Fruit fly (Drosophila melanogaster): ENCODE measurements around the gene CG44385.

The CG44385 gene

DNA sequence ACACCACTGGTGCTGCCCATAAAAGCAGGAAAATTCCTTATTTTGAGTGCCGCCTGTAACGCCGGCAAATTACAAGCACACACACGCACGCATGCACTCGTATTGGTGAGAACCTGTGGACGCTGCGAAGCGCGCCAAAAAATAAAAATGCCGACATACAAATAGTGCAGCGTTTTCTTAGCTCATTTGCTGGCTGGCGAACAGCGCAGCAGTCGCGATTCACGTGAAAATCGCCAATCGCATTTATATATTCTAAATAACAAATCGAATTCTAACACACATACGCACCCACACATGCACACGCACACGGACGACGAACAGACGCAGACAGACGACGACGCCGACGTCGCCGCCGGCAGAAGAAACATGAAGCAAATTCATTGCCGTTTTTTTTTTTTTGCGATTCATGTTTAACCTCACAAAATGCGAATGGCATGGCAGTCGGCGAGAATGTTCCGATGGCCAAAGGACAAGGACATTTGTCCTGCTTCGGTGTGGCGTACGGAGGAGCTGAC, 15.4 kb upstream of the CG44385 start:
- no peak for TF ChIP-seq Dll (optimal IDR thresholded peaks at IDR 0.05)
- no peak for TF ChIP-seq EcR (GFP tag; optimal IDR thresholded peaks at IDR 0.05)
- TF ChIP-seq psq (optimal IDR thresholded peaks at IDR 0.05): no peak
- no peak for TF ChIP-seq usp (GFP tag; optimal IDR thresholded peaks at IDR 0.05)
- TF ChIP-seq CG8478 (optimal IDR thresholded peaks at IDR 0.05): no peak
- no peak for TF ChIP-seq pan (optimal IDR thresholded peaks at IDR 0.05)

DNA sequence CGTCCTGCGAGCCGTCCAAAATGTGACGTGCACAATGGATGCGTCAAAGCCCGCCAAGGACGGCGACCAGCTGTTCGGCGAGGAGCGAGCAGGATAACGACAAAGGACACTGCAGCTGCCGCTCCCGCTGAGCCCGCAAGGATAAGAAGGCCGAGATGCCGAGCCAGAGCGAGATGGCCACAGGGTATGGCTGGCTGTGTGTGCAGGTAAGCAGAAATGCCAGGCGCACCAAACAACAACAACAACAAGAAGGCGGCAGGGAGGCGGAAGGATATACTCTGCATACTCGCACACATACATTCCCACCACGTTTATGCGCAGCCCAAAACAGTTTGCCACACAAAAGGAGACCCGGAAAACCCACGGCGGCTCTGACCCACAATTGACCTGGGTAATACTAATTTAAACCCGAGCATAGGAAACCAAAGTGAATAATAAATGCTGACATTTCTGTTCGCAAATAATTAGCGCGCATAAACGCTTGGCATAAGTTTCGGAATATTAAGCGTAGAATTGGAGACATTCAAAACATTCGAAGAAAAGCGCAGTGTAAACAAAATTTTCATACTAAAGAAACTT, 14.5 kb upstream of the CG44385 start:
- TF ChIP-seq CG8478 (optimal IDR thresholded peaks at IDR 0.05): no peak
- no peak for TF ChIP-seq usp (GFP tag; optimal IDR thresholded peaks at IDR 0.05)
- no peak for TF ChIP-seq psq (optimal IDR thresholded peaks at IDR 0.05)

DNA sequence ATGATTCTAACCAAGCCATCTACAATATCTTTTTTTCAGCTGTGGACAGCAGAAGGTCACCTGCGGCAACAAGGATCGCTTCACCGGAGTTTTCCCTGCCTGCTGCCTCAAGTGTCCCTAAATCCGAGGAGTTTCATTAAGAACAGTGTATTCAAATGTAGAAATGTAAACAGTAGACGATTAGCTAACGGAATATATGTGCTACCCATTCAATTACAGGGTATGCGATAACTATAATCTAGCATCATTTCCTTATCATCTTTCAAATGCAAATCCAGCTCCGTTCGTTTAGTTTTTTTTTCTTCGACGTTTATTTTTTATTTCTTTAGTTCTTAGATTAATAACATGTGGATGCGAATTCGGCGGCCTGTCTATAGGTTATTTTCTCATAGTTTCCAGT, 12.4 kb upstream of the CG44385 start:
- no peak for TF ChIP-seq psq (optimal IDR thresholded peaks at IDR 0.05)
- TF ChIP-seq Dll (optimal IDR thresholded peaks at IDR 0.05): no peak
- TF ChIP-seq CG8478 (optimal IDR thresholded peaks at IDR 0.05): no peak
- TF ChIP-seq pan (optimal IDR thresholded peaks at IDR 0.05): no peak
- no peak for TF ChIP-seq usp (GFP tag; optimal IDR thresholded peaks at IDR 0.05)
- TF ChIP-seq EcR (GFP tag; optimal IDR thresholded peaks at IDR 0.05): no peak

DNA sequence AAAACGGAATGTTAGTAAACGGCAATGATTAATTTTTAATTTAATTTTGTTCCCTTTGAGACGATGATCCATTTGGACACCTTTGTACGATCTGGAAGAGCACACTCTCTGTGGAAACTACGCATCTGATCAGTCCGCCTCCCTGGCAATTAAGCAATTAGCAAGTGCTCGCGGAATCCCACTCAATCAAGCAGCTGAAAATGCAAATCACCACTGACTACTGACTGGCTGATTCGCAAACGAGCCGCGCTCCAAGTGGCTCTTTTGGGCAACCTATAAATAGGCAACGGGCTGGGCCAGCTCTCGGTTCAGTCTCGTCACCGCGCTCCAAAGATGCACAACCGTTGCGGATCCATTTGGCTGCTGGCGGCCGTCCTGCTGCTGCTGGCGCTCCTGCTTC, 11.6 kb upstream of the CG44385 start, which contains the start of gene CG15201:
TSS of gene CG15201 (plus strand) at position 301 of the 400 bp plus-strand sequence.
- TF ChIP-seq EcR (GFP tag; optimal IDR thresholded peaks at IDR 0.05) (no peak), Dll (optimal IDR thresholded peaks at IDR 0.05) (no peak), psq (optimal IDR thresholded peaks at IDR 0.05) (no peak), usp (GFP tag; optimal IDR thresholded peaks at IDR 0.05) (no peak), CG8478 (optimal IDR thresholded peaks at IDR 0.05) (no peak), pan (optimal IDR thresholded peaks at IDR 0.05) (no peak)

DNA sequence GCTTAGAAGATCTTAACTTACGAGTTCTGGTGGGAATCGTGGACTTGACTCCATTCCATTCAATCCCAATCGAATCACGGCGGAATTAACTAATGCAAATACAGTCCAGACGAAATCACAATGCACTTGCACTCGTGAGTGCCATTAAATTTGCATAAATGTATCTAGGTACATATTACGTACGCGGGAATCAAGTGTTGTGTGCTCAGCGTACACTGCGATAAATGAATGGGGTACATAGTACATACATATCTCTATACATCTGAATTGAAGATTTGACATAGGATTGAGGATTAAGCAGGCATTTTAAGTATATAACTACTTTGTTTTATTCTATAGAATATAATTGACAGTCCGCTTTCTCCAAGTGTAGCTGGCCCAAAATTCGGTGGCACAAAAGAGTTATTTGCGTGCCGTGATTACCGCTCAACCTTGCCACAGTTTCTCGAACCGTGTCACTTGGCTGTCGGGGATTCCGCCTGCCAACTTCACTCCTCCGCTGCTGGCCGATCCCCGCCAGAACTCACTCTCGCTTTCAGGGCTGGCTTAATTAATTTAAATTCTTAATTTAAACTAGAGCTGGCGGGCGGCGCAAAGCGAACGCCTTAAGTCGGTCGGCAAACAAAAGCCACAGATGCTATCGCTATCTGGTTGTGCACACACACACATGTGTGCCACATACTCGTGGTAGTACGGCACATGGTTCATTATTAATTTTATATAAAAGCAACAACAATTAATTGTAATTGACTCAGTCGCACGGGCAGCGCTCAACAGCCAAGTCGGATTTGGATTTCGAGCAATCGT, 9.8 kb upstream of the CG44385 start, which contains the start of the genes CG15199 and CG15202:
TSS of gene CG15199 (minus strand) at position 51 of the 807 bp plus-strand sequence.
TSS of gene CG15202 (plus strand) at position 757 of the 807 bp plus-strand sequence.
- TF ChIP-seq EcR (GFP tag; optimal IDR thresholded peaks at IDR 0.05) (no peak), Dll (optimal IDR thresholded peaks at IDR 0.05) (no peak), psq (optimal IDR thresholded peaks at IDR 0.05) (no peak), usp (GFP tag; optimal IDR thresholded peaks at IDR 0.05) (no peak), pan (optimal IDR thresholded peaks at IDR 0.05) (no peak)

DNA sequence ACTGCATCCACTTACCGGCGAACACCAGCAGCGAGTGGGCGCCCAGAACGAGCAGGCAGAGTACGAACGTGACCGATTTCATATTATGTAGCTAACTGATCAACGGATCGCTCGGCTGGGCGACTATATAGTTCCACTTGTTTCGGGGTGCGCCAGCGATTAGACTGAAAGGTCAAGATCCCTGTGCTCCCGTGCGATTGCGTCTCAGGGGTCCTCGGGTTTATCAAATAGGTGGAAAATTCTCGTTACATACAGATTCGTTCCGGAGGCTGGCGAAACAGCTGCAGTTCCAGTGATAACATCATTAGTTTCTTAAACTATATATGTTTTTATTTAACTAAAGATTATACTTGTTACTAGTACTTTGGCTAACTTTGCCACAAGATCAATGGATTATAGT, 8.0 kb upstream of the CG44385 start, which contains the start of gene ssp7:
TSS of gene ssp7 (minus strand) at position 101 of the 400 bp plus-strand sequence.
- no peak for TF ChIP-seq usp (GFP tag; optimal IDR thresholded peaks at IDR 0.05)
- TF ChIP-seq psq (optimal IDR thresholded peaks at IDR 0.05): no peak
- no peak for TF ChIP-seq pan (optimal IDR thresholded peaks at IDR 0.05)
- no peak for TF ChIP-seq Dll (optimal IDR thresholded peaks at IDR 0.05)
- no peak for TF ChIP-seq EcR (GFP tag; optimal IDR thresholded peaks at IDR 0.05)
- no peak for TF ChIP-seq CG8478 (optimal IDR thresholded peaks at IDR 0.05)

DNA sequence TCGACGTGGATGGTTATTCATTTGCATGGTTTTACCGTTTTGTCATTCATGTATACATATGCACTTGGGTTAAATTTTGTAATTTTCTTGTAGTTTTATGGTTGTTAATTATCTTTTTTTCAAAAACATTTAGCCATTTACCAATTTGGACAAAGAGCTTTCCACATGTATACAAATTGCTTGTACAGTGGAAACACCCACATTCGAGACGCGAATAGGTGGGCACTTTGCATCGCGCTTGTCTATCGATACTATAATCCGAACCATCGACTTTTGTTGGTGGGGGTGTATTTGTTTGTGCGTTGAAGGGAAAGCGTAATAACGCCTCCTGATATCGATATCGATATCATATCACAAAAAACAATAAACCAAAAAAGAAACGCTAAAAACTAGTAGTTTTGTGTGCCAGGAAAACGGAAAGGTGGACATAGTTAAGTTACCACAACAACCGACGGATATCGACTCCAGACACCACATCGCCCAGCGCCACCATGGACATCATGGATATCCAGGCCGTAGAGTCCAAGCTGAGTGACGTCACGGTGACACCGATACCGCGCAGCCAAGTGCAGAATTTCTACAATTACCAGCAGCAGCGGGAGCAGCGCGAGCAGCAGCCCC, 5.5 kb upstream of the CG44385 start, which contains the start of gene CDK2AP1:
TSS of gene CDK2AP1 (plus strand) at position 294 of the 621 bp plus-strand sequence.
- TF ChIP-seq usp (GFP tag; optimal IDR thresholded peaks at IDR 0.05): no peak
- no peak for TF ChIP-seq EcR (GFP tag; optimal IDR thresholded peaks at IDR 0.05)
- TF ChIP-seq Dll (optimal IDR thresholded peaks at IDR 0.05): no peak
- no peak for TF ChIP-seq pan (optimal IDR thresholded peaks at IDR 0.05)
- no peak for TF ChIP-seq CG8478 (optimal IDR thresholded peaks at IDR 0.05)
- TF ChIP-seq psq (optimal IDR thresholded peaks at IDR 0.05): no peak

DNA sequence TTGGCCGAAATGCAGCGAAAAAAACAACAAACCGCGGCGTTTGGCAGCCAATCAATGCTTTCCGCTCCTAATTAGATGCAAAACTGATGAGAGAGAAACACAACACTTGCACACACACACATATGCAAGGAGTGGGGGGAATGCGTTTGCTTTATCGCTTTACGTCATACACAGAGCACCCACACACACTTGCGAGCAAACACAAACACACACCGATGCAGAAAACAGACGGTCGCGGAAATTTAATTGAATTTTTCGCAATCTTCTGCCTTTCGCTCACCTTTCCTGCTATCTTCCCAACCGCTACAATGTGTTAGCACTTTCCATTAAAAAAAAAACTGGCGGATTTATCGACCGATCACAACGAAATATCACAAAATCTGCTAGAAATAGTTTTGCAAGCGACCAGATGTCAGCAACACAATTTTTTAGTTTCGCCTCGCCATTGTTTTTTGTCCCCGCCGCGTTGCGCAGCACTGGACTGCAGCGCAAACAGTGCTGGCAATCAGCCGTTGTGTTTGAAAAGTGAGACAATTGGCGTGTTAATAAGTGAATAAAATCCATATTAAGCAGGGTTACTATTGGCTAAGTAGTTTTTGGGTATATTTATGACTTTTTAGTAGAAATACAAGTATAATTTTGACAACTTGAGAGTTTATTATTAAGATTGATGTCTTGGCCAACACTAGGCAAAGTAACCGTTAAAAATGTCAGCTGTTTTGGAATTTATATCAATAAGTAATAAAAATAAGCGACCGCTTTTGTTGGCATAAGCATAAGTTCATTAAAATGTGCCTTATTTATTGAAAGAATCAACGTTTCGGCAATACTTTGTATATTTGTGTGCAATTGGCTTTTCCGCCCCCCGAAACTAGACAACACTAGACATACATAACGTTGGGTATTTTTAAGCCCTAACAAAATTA, 4.6 kb upstream of the CG44385 start, which contains the start of gene Klp10A:
TSS of gene Klp10A (minus strand) at position 532 of the 926 bp plus-strand sequence.
- TF ChIP-seq pan (optimal IDR thresholded peaks at IDR 0.05): no peak
- TF ChIP-seq Dll (optimal IDR thresholded peaks at IDR 0.05): no peak
- no peak for TF ChIP-seq CG8478 (optimal IDR thresholded peaks at IDR 0.05)
- TF ChIP-seq EcR (GFP tag; optimal IDR thresholded peaks at IDR 0.05): no peak

DNA sequence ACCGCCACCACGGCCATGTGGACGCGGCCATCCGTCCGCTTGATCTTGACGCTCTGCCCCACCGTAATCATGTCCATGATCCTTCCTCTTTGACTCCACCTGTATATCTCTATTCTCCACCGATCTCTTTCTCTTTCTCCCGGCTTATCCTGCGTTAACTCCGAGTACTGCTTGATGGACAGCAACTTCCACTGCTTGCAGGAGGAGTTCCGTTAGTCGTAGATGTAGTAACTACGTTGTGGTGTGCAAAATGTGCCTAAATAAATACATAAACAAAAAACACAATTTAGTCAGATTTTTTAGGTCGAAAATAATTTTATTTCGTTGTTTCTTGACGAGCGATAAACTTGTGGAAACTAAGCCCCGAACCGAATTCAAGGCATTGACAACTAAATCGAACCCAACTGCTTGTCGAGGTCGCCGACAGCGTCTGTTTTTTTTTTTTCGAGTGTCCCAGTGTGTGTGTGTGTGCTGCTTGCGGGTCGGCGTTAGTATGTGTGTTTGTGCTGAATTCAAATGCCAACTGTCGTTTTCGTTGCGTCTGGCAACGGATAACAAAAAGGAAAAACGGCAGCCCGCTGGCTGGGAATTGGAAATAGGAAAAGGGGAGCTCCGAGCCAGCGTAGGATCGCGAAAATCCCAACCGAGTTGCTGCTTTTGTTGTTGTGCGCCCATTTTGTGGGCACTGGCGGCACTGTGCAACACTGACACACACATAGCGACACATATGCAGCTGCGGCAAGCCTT, 3.8 kb upstream of the CG44385 start:
- TF ChIP-seq CG8478 (optimal IDR thresholded peaks at IDR 0.05): no peak
- no peak for TF ChIP-seq Dll (optimal IDR thresholded peaks at IDR 0.05)
- no peak for TF ChIP-seq usp (GFP tag; optimal IDR thresholded peaks at IDR 0.05)
- no peak for TF ChIP-seq EcR (GFP tag; optimal IDR thresholded peaks at IDR 0.05)
- no peak for TF ChIP-seq pan (optimal IDR thresholded peaks at IDR 0.05)
- no peak for TF ChIP-seq psq (optimal IDR thresholded peaks at IDR 0.05)

DNA sequence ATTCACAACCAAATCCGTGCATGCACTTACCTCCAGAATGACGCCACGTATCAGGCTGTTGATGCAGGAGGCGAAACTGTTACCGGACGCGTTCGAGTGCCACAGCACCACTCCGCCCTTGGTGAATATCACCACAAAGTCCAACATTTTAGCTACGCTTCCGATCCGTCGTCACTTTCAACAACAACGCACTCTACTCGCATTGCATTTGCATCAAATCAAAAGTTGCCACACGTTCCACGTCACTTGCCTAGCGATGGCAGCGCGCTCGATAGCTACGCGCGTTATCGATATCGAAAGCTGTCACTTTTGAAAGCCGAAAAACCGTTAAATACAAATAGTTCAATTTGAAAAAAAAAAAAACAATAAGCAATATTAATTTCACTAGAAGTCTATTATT, 3.4 kb downstream of the CG44385 start, which contains the start of gene SrpRalpha:
TSS of gene SrpRalpha (minus strand) at position 260 of the 400 bp plus-strand sequence.
- TF ChIP-seq EcR (GFP tag; optimal IDR thresholded peaks at IDR 0.05) (no peak), CG8478 (optimal IDR thresholded peaks at IDR 0.05) (no peak), usp (GFP tag; optimal IDR thresholded peaks at IDR 0.05) (no peak), pan (optimal IDR thresholded peaks at IDR 0.05) (no peak), Dll (optimal IDR thresholded peaks at IDR 0.05) (no peak), psq (optimal IDR thresholded peaks at IDR 0.05) (no peak)
